Worm (Caenorhabditis elegans) whole organism, young adult: ENCODE measurements around the gene mct-3.

Source experiments
- C06A6.2 ChIP-seq: fragments of 200-800 bp; sonication (Bioruptor generic); conservative IDR thresholded peaks from 2 replicates; pipeline ENCODE4 v1.3.6; 2022; ENCODE audit warnings: missing genetic modification characterization, missing compliant biosample characterization
- C17E4.6 ChIP-seq: fragments of 200-800 bp; sonication (Bioruptor generic); IDR thresholded peaks from 2 replicates; pipeline ENCODE4 v1.3.6; 2022; ENCODE audit warnings: missing genetic modification reagents, missing genetic modification characterization, missing compliant biosample characterization
- F22D6.2 ChIP-seq: sonication (generic microtip); optimal IDR thresholded peaks from 2 replicates; lab custom pipeline; 2016; ENCODE audit warnings: mild to moderate bottlenecking, missing genetic modification characterization, missing compliant biosample characterization
- F37B4.10 ChIP-seq: fragments of 200-800 bp; sonication (Bioruptor generic); IDR thresholded peaks from 2 replicates; pipeline ENCODE4 v1.3.6; 2022; ENCODE audit warnings: missing genetic modification characterization, missing compliant biosample characterization
- F57C9.4 ChIP-seq: sonication (generic microtip); optimal IDR thresholded peaks from 2 replicates; lab custom pipeline; 2017; ENCODE audit warnings: mild to moderate bottlenecking, missing genetic modification characterization, missing compliant biosample characterization
- K11D2.4 ChIP-seq: fragments of 200-800 bp; sonication (Bioruptor generic); IDR thresholded peaks from 2 replicates; pipeline ENCODE4 v1.3.6; 2022; ENCODE audit warnings: missing genetic modification reagents, missing genetic modification characterization, missing compliant biosample characterization
- K12H6.12 ChIP-seq: fragments of 200-800 bp; sonication (Bioruptor generic); optimal IDR thresholded peaks from 2 replicates; lab custom pipeline; 2018; ENCODE audit warnings: mild to moderate bottlenecking, missing genetic modification characterization, missing compliant biosample characterization
- T26A5.8 ChIP-seq: sonication (generic microtip); optimal IDR thresholded peaks from 2 replicates; lab custom pipeline; 2016; ENCODE audit warnings: missing genetic modification characterization, missing compliant biosample characterization
- Y53F4B.3 ChIP-seq: fragments of 200-800 bp; sonication (Bioruptor generic); IDR thresholded peaks from 2 replicates; pipeline ENCODE4 v1.3.6; 2022; ENCODE audit warnings: missing genetic modification reagents, missing genetic modification characterization, missing compliant biosample characterization
- ZK185.1 ChIP-seq: sonication (generic microtip); optimal IDR thresholded peaks from 2 replicates; lab custom pipeline; 2016; ENCODE audit warnings: mild to moderate bottlenecking, missing genetic modification characterization, missing compliant biosample characterization; ENCODE audit not compliant: poor library complexity, severe bottlenecking
- akir-1 ChIP-seq: fragments of 200-800 bp; sonication (Bioruptor generic); optimal IDR thresholded peaks from 2 replicates; lab custom pipeline; 2018; ENCODE audit warnings: mild to moderate bottlenecking, missing genetic modification characterization, moderate library complexity, missing compliant biosample characterization
- athp-1 ChIP-seq: sonication (generic microtip); optimal IDR thresholded peaks from 2 replicates; lab custom pipeline; 2017; ENCODE audit warnings: mild to moderate bottlenecking, missing genetic modification characterization, missing compliant biosample characterization
- cebp-2 ChIP-seq: fragments of 200-800 bp; sonication (Bioruptor generic); IDR thresholded peaks from 2 replicates; pipeline ENCODE4 v1.3.6; 2022; ENCODE audit warnings: missing genetic modification characterization, missing compliant biosample characterization
- ceh-58 ChIP-seq: fragments of 200-800 bp; sonication (Bioruptor generic); IDR thresholded peaks from 2 replicates; pipeline ENCODE4 v1.3.6; 2022; ENCODE audit warnings: missing genetic modification characterization, missing compliant biosample characterization
- ceh-79 ChIP-seq: sonication (generic microtip); optimal IDR thresholded peaks from 2 replicates; lab custom pipeline; 2017; ENCODE audit warnings: mild to moderate bottlenecking, missing genetic modification characterization, missing compliant biosample characterization
- egl-18 ChIP-seq: fragments of 200-800 bp; sonication (Bioruptor generic); IDR thresholded peaks from 2 replicates; pipeline ENCODE4 v1.3.6; 2022; ENCODE audit warnings: missing genetic modification reagents, missing genetic modification characterization, missing compliant biosample characterization
- egl-44 ChIP-seq: fragments of 200-800 bp; sonication (Bioruptor generic); IDR thresholded peaks from 2 replicates; pipeline ENCODE4 v1.3.6; 2022; ENCODE audit warnings: missing genetic modification reagents, missing genetic modification characterization, missing compliant biosample characterization
- ets-4 ChIP-seq: fragments of 200-800 bp; sonication (Bioruptor generic); optimal IDR thresholded peaks from 2 replicates; lab custom pipeline; 2018; ENCODE audit warnings: mild to moderate bottlenecking, missing genetic modification characterization, missing compliant biosample characterization
- gei-17 ChIP-seq: fragments of 200-800 bp; sonication (Bioruptor generic); optimal IDR thresholded peaks from 2 replicates; lab custom pipeline; 2018; ENCODE audit warnings: mild to moderate bottlenecking, missing genetic modification characterization, missing compliant biosample characterization
- hsf-1 ChIP-seq: fragments of 200-800 bp; sonication (Bioruptor generic); IDR thresholded peaks from 2 replicates; pipeline ENCODE4 v1.3.6; 2022; ENCODE audit warnings: missing genetic modification reagents, missing genetic modification characterization, missing compliant biosample characterization
- lin-26 ChIP-seq: fragments of 200-800 bp; sonication (Bioruptor generic); IDR thresholded peaks from 2 replicates; pipeline ENCODE4 v1.3.6; 2022; ENCODE audit warnings: missing genetic modification reagents, missing genetic modification characterization, missing compliant biosample characterization
- lin-54 ChIP-seq: fragments of 200-800 bp; sonication (Bioruptor generic); optimal IDR thresholded peaks from 2 replicates; lab custom pipeline; 2018; ENCODE audit warnings: mild to moderate bottlenecking, missing genetic modification characterization, missing compliant biosample characterization
- madf-3 ChIP-seq: fragments of 200-800 bp; sonication (Bioruptor generic); IDR thresholded peaks from 2 replicates; pipeline ENCODE4 v1.3.6; 2022; ENCODE audit warnings: missing genetic modification reagents, missing genetic modification characterization, missing compliant biosample characterization
- madf-8 ChIP-seq: fragments of 200-800 bp; sonication (Bioruptor generic); conservative IDR thresholded peaks from 2 replicates; pipeline ENCODE4 v1.3.6; 2022; ENCODE audit warnings: missing genetic modification reagents, missing genetic modification characterization, missing compliant biosample characterization
- nfya-2 ChIP-seq: fragments of 200-800 bp; sonication (Bioruptor generic); IDR thresholded peaks from 2 replicates; pipeline ENCODE4 v1.3.6; 2022; ENCODE audit warnings: missing genetic modification reagents, missing genetic modification characterization, missing compliant biosample characterization
- nhr-120 ChIP-seq: fragments of 200-800 bp; sonication (Bioruptor generic); IDR thresholded peaks from 2 replicates; pipeline ENCODE4 v1.3.6; 2022; ENCODE audit warnings: missing genetic modification characterization, missing compliant biosample characterization
- nhr-179 ChIP-seq: sonication (generic microtip); optimal IDR thresholded peaks from 2 replicates; lab custom pipeline; 2016; ENCODE audit warnings: mild to moderate bottlenecking, missing genetic modification characterization, missing compliant biosample characterization
- repo-1 ChIP-seq: sonication (generic microtip); optimal IDR thresholded peaks from 2 replicates; lab custom pipeline; 2017; ENCODE audit warnings: mild to moderate bottlenecking, missing genetic modification characterization, missing compliant biosample characterization
- snpc-1.1 ChIP-seq: sonication (generic microtip); optimal IDR thresholded peaks from 2 replicates; lab custom pipeline; 2017; ENCODE audit warnings: missing genetic modification characterization, mild to moderate bottlenecking, missing compliant biosample characterization, antibody characterized with exemption, moderate library complexity, missing genotype, missing genetic modification reagents; ENCODE audit not compliant: insufficient read depth
- snpc-4 ChIP-seq, 5 experiments: fragments of 150-350 bp in 1 of 5; sonication (generic microtip) in 4 of 5; optimal IDR thresholded peaks; 2 replicates each; lab custom pipeline; 2014 to 2018; ENCODE audit warnings: missing genetic modification characterization in 5 of 5, missing biosample characterization in 3 of 5, antibody characterized with exemption in 2 of 5, mild to moderate bottlenecking in 2 of 5, missing compliant biosample characterization in 2 of 5, missing genotype in 2 of 5, moderate library complexity in 2 of 5, missing genetic modification reagents in 1 of 5
- somi-1 ChIP-seq: fragments of 200-800 bp; sonication (Bioruptor generic); optimal IDR thresholded peaks from 2 replicates; lab custom pipeline; 2018; ENCODE audit warnings: mild to moderate bottlenecking, missing genetic modification characterization, missing compliant biosample characterization
- sptf-2 ChIP-seq: fragments of 200-800 bp; sonication (Bioruptor generic); optimal IDR thresholded peaks from 2 replicates; lab custom pipeline; 2018; ENCODE audit warnings: mild to moderate bottlenecking, missing genetic modification characterization, missing compliant biosample characterization
- unc-62 ChIP-seq: fragments of 150-350 bp; optimal IDR thresholded peaks from 2 replicates; lab custom pipeline; 2014; ENCODE audit warnings: missing biosample characterization, missing genetic modification reagents, missing genetic modification characterization
- ztf-18 ChIP-seq: sonication (generic microtip); optimal IDR thresholded peaks from 2 replicates; lab custom pipeline; 2016; ENCODE audit warnings: missing genotype, mild to moderate bottlenecking, missing genetic modification characterization, missing compliant biosample characterization
- ztf-25 ChIP-seq: fragments of 200-800 bp; sonication (Bioruptor generic); IDR thresholded peaks from 2 replicates; pipeline ENCODE4 v1.3.6; 2022; ENCODE audit warnings: missing genetic modification reagents, missing genetic modification characterization, missing compliant biosample characterization
- ztf-3 ChIP-seq: fragments of 200-800 bp; sonication (Bioruptor generic); optimal IDR thresholded peaks from 2 replicates; lab custom pipeline; 2018; ENCODE audit warnings: mild to moderate bottlenecking, missing genetic modification characterization, missing compliant biosample characterization

mct-3 gene

ce11 chrX:13811929-13812328 is 40.8 kb upstream of the mct-3 start:
- TF ChIP-seq sptf-2 (GFP tag; lab: Kevin White, UChicago) = no peak
- TF ChIP-seq ztf-18 (tag; lab: Kevin White, UChicago) = no peak
- no peak for TF ChIP-seq lin-26
- no peak for TF ChIP-seq repo-1
- TF ChIP-seq T26A5.8 (tag; lab: Kevin White, UChicago) = no peak
- TF ChIP-seq Y53F4B.3 (GFP tag; lab: Robert Waterston, UW) = no peak
- no peak for TF ChIP-seq ets-4 (GFP tag; lab: Kevin White, UChicago)
- peak; percentile 5 for TF ChIP-seq K12H6.12 (tag; lab: Kevin White, UChicago)
- TF ChIP-seq C06A6.2 (GFP tag; lab: Robert Waterston, UW) = no peak
- peak; percentile 47 for TF ChIP-seq somi-1
- no peak for TF ChIP-seq egl-18 (GFP tag; lab: Robert Waterston, UW)

- TF ChIP-seq K11D2.4 (no peak), nfya-2 (no peak), F57C9.4 (tag; lab: Kevin White, UChicago) (no peak), ZK185.1 (no peak), ztf-25 (GFP tag; lab: Robert Waterston, UW) (no peak), nhr-179 (no peak), C17E4.6 (GFP tag; lab: Robert Waterston, UW) (no peak), akir-1 (GFP tag; lab: Kevin White, UChicago) (no peak), hsf-1 (GFP tag; lab: Robert Waterston, UW) (no peak), unc-62 (no peak), ceh-58 (GFP tag; lab: Robert Waterston, UW) (no peak), athp-1 (tag; lab: Kevin White, UChicago) (no peak), madf-3 (GFP tag; lab: Robert Waterston, UW) (no peak), egl-18 (GFP tag; lab: Robert Waterston, UW) (no peak), Y53F4B.3 (GFP tag; lab: Robert Waterston, UW) (no peak), ets-4 (GFP tag; lab: Kevin White, UChicago) (no peak), ztf-3 (GFP tag; lab: Kevin White, UChicago) (no peak), F37B4.10 (no peak)
Measured at ce11 chrX:13818791-13819190, 33.9 kb upstream of the mct-3 start.

- TF ChIP-seq cebp-2 (GFP tag; lab: Robert Waterston, UW) = no peak
- no peak for TF ChIP-seq gei-17 (GFP tag; lab: Kevin White, UChicago)
- TF ChIP-seq nhr-120 (GFP tag; lab: Robert Waterston, UW) = no peak
- no peak for TF ChIP-seq F22D6.2 (tag; lab: Kevin White, UChicago)
- TF ChIP-seq madf-8 (GFP tag; lab: Robert Waterston, UW) = no peak
- TF ChIP-seq hsf-1 (GFP tag; lab: Robert Waterston, UW) = no peak
- TF ChIP-seq egl-44 = no peak
- no peak for TF ChIP-seq lin-54 (GFP tag; lab: Kevin White, UChicago)
Measured at ce11 chrX:13823482-13823881, 29.2 kb upstream of the mct-3 start, which contains the start of gene twk-23. twk-23 (minus strand) TSS chrX:13823582.

ce11 chrX:13833448-13833847 is 19.3 kb upstream of the mct-3 start:
- TF ChIP-seq ceh-79 (tag; lab: Kevin White, UChicago) = no peak
- TF ChIP-seq ztf-25 (GFP tag; lab: Robert Waterston, UW) = peak; percentile 37; the same call in 1 of the 2 replicates
- peak; percentile 25 for TF ChIP-seq snpc-1.1 (tag; lab: Kevin White, UChicago)
- no peak for TF ChIP-seq snpc-4 (GFP tag; optimal IDR thresholded peaks at IDR 0.05; lab: Kevin White, UChicago)
- peak in 2 of 4 experiments; percentile 81 to 90 for TF ChIP-seq snpc-4 (tag; optimal IDR thresholded peaks at IDR 0.05; lab: Kevin White, UChicago)
